Fruit fly (Drosophila melanogaster): ENCODE data around the gene CG15571.
A peak's percentile ranks its signal among the peaks of the same experiment; 100 is the strongest.

Gene CG15571

dm6 chrX:4205346-4206178 is 11.6 kb downstream of the CG15571 start, which contains the start of gene Fas2 (continued):
- TF ChIP-seq stwl (tag; optimal IDR thresholded peaks at IDR 0.05), result peak; percentile 72
- no peak for TF ChIP-seq CHES-1-like (GFP tag; optimal IDR thresholded peaks at IDR 0.05)
- TF ChIP-seq bbx (GFP tag; IDR thresholded peaks at IDR 0.05; ENCODE audit: partially characterized antibody), result peak; percentile 57; the same call in 1 of the 2 replicates
- TF ChIP-seq Mes4 (GFP tag; optimal IDR thresholded peaks at IDR 0.05), result no peak
- no peak for TF ChIP-seq CG8388 (GFP tag; optimal IDR thresholded peaks at IDR 0.05)
- no peak for TF ChIP-seq ro (GFP tag; IDR thresholded peaks at IDR 0.05)
- no peak for TF ChIP-seq slou (GFP tag; optimal IDR thresholded peaks at IDR 0.05)
- no peak for TF ChIP-seq H2.0 (GFP tag; IDR thresholded peaks at IDR 0.05)
- TF ChIP-seq E2f1 (GFP tag; IDR thresholded peaks at IDR 0.05), result peak; percentile 31; the same call in 1 of the 2 replicates
- TF ChIP-seq CG18011 (GFP tag; optimal IDR thresholded peaks at IDR 0.05), result no peak
- TF ChIP-seq lov (optimal IDR thresholded peaks at IDR 0.05), result no peak
- no peak for TF ChIP-seq lov (GFP tag; IDR thresholded peaks at IDR 0.05)
- TF ChIP-seq hb (GFP tag; IDR thresholded peaks at IDR 0.05; ENCODE audit: partially characterized antibody), result peak; percentile 30; the same call in 1 of the 3 replicates
- no peak for TF ChIP-seq CG17186 (GFP tag; optimal IDR thresholded peaks at IDR 0.05)
- no peak for TF ChIP-seq CG7963 (GFP tag; IDR thresholded peaks at IDR 0.05; ENCODE audit: partially characterized antibody)
- peak; percentile 26 for TF ChIP-seq gsb-n (tag; optimal IDR thresholded peaks at IDR 0.05)
- TF ChIP-seq Dip3 (GFP tag; optimal IDR thresholded peaks at IDR 0.05), result no peak
- no peak for TF ChIP-seq yki (optimal IDR thresholded peaks at IDR 0.05)
- TF ChIP-seq CG6272 (GFP tag; IDR thresholded peaks at IDR 0.05), result no peak
- no peak for TF ChIP-seq CG11560 (tag; IDR thresholded peaks at IDR 0.05)
- TF ChIP-seq Sox100B (GFP tag; optimal IDR thresholded peaks at IDR 0.05), result no peak
- no peak for TF ChIP-seq twi (tag; optimal IDR thresholded peaks at IDR 0.05)
- TF ChIP-seq CG18764 (GFP tag; optimal IDR thresholded peaks at IDR 0.05), result no peak
- TF ChIP-seq ash1 (GFP tag; optimal IDR thresholded peaks at IDR 0.05), result no peak
- peak; percentile 8 for TF ChIP-seq CG14710 (tag; optimal IDR thresholded peaks at IDR 0.05)
- no peak for TF ChIP-seq CG6254 (GFP tag; optimal IDR thresholded peaks at IDR 0.05)
- TF ChIP-seq amos (GFP tag; IDR thresholded peaks at IDR 0.05; ENCODE audit: partially characterized antibody), result peak; percentile 46; the same call in 1 of the 2 replicates
- TF ChIP-seq CG17612 (GFP tag; IDR thresholded peaks at IDR 0.05), result no peak
- no peak for TF ChIP-seq dm (GFP tag; optimal IDR thresholded peaks at IDR 0.05)
- peak; percentile 27; the same call in 1 of the 2 replicates for TF ChIP-seq CG10366 (GFP tag; IDR thresholded peaks at IDR 0.05)
- TF ChIP-seq chn (GFP tag; optimal IDR thresholded peaks at IDR 0.05), result peak; percentile 21
- TF ChIP-seq CG4820 (GFP tag; optimal IDR thresholded peaks at IDR 0.05), result no peak
- no peak for TF ChIP-seq kay (GFP tag; optimal IDR thresholded peaks at IDR 0.05)
- TF ChIP-seq CG8924 (tag; optimal IDR thresholded peaks at IDR 0.05), result peak; percentile 43
- no peak for TF ChIP-seq emc (GFP tag; optimal IDR thresholded peaks at IDR 0.05)
- no peak for TF ChIP-seq Ravus (GFP tag; IDR thresholded peaks at IDR 0.05)
- 0 out of 2 replicates have a peak, but pooled peaks have one; percentile 37 for TF ChIP-seq sens-2 (GFP tag; IDR thresholded peaks at IDR 0.05)
- peak; percentile 61 for TF ChIP-seq gro (GFP tag; optimal IDR thresholded peaks at IDR 0.05)
- no peak for TF ChIP-seq ssp (GFP tag; IDR thresholded peaks at IDR 0.05)
- peak; percentile 16 for TF ChIP-seq CG4854 (GFP tag; optimal IDR thresholded peaks at IDR 0.05)
- no peak for TF ChIP-seq CG16815 (GFP tag; optimal IDR thresholded peaks at IDR 0.05)
- TF ChIP-seq ap (GFP tag; IDR thresholded peaks at IDR 0.05), result no peak
- no peak for TF ChIP-seq dati (GFP tag; IDR thresholded peaks at IDR 0.05)
- no peak for TF ChIP-seq CG7786 (GFP tag; optimal IDR thresholded peaks at IDR 0.05)
- TF ChIP-seq Doc2 (GFP tag; IDR thresholded peaks at IDR 0.05), result no peak
- no peak; the same call in 1 of the 2 replicates for TF ChIP-seq CG31441 (GFP tag; IDR thresholded peaks at IDR 0.05)
- no peak for TF ChIP-seq CG9876 (GFP tag; optimal IDR thresholded peaks at IDR 0.05)
- peak; percentile 43 for TF ChIP-seq CG3163 (GFP tag; optimal IDR thresholded peaks at IDR 0.05)
- no peak for TF ChIP-seq danr (GFP tag; IDR thresholded peaks at IDR 0.05)
- no peak for TF ChIP-seq Oaz (GFP tag; IDR thresholded peaks at IDR 0.05)
- TF ChIP-seq Lhr (GFP tag; optimal IDR thresholded peaks at IDR 0.05), result peak; percentile 3

All from whole organism, embryonic.